Fruit fly (Drosophila melanogaster) whole organism, wandering third instar larva: ENCODE data around the gene Svip.

Experiments
- Abd-B ChIP-seq: fragments of >200 bp; optimal IDR thresholded peaks from 2 replicates; lab custom pipeline; 2017; ENCODE audit warnings: missing biosample characterization, missing genetic modification characterization
- CG32264 ChIP-seq: fragments of 200-800 bp; sonication (Bioruptor generic); optimal IDR thresholded peaks from 2 replicates; lab custom pipeline; 2016; ENCODE audit warnings: missing biosample characterization, missing genetic modification characterization
- CG9705 ChIP-seq: fragments of 200-800 bp; sonication (Bioruptor generic); optimal IDR thresholded peaks from 2 replicates; lab custom pipeline; 2018; ENCODE audit warnings: missing biosample characterization, mild to moderate bottlenecking, missing genetic modification characterization
- CrebA ChIP-seq: fragments of 200-800 bp; sonication (Bioruptor generic); optimal IDR thresholded peaks from 2 replicates; lab custom pipeline; 2016; ENCODE audit warnings: missing biosample characterization, mild to moderate bottlenecking, missing genetic modification characterization, borderline replicate concordance
- Dfd ChIP-seq: fragments of >200 bp; optimal IDR thresholded peaks from 2 replicates; lab custom pipeline; 2017; ENCODE audit warnings: missing biosample characterization, missing genetic modification characterization
- Dif ChIP-seq: fragments of 200-275, 200-300 bp; sonication (Bioruptor generic); optimal IDR thresholded peaks from 2 replicates; lab custom pipeline; 2018; ENCODE audit warnings: missing biosample characterization, missing genetic modification characterization; ENCODE audit not compliant: partially characterized antibody
- GATAd ChIP-seq: sonication (Bioruptor generic); optimal IDR thresholded peaks from 2 replicates; lab custom pipeline; 2016; ENCODE audit warnings: missing biosample characterization, missing genetic modification characterization
- HLH106 ChIP-seq: fragments of 200-800 bp; optimal IDR thresholded peaks from 3 replicates; lab custom pipeline; 2019; ENCODE audit warnings: missing biosample characterization, mild to moderate bottlenecking, missing genetic modification characterization, moderate library complexity
- Hnf4 ChIP-seq: fragments of 200-800 bp; sonication (Bioruptor generic); optimal IDR thresholded peaks from 2 replicates; lab custom pipeline; 2016; ENCODE audit warnings: missing biosample characterization, mild to moderate bottlenecking, missing genetic modification characterization
- Hr78 ChIP-seq: fragments of >200 bp; optimal IDR thresholded peaks from 2 replicates; lab custom pipeline; 2017; ENCODE audit warnings: missing biosample characterization, missing genetic modification characterization
- Hr83 ChIP-seq: fragments of 200-300 bp; sonication (Bioruptor generic); optimal IDR thresholded peaks from 2 replicates; lab custom pipeline; 2016; ENCODE audit warnings: missing biosample characterization, mild to moderate bottlenecking, missing genetic modification characterization, moderate library complexity; ENCODE audit not compliant: poor library complexity, severe bottlenecking
- Jra ChIP-seq: sonication (Bioruptor generic); optimal IDR thresholded peaks from 2 replicates; lab custom pipeline; 2016; ENCODE audit warnings: missing biosample characterization, missing genetic modification characterization
- Mio ChIP-seq: sonication (Bioruptor generic); optimal IDR thresholded peaks from 2 replicates; lab custom pipeline; 2016; ENCODE audit warnings: missing biosample characterization, missing genetic modification characterization
- Myc ChIP-seq: fragments of >200 bp; optimal IDR thresholded peaks from 2 replicates; lab custom pipeline; 2017
- N ChIP-seq: fragments of >200 bp; optimal IDR thresholded peaks from 2 replicates; lab custom pipeline; 2018; ENCODE audit warnings: missing biosample characterization, missing external identifiers, missing genetic modification characterization
- OdsH ChIP-seq: fragments of 200-800 bp; sonication (Bioruptor generic); optimal IDR thresholded peaks from 2 replicates; lab custom pipeline; 2016; ENCODE audit warnings: missing biosample characterization, mild to moderate bottlenecking, missing genetic modification characterization
- Rel ChIP-seq, 2 experiments: fragments of 200-800 bp; sonication (Bioruptor generic) in 1 of 2; optimal IDR thresholded peaks; 2 replicates in 1 of 2; 3 replicates in 1 of 2; lab custom pipeline; 2016 to 2019; ENCODE audit warnings: mild to moderate bottlenecking in 2 of 2, missing biosample characterization in 2 of 2, missing genetic modification characterization in 2 of 2, moderate library complexity in 1 of 2
- Sp1 ChIP-seq: fragments of 200-800 bp; sonication (Bioruptor generic); optimal IDR thresholded peaks from 3 replicates; lab custom pipeline; 2019; ENCODE audit warnings: missing biosample characterization, mild to moderate bottlenecking, missing genetic modification characterization, moderate library complexity
- Vsx2 ChIP-seq: fragments of 200-300, 225-300 bp; sonication (Bioruptor generic); optimal IDR thresholded peaks from 2 replicates; lab custom pipeline; 2018; ENCODE audit warnings: missing biosample characterization, missing genetic modification characterization; ENCODE audit not compliant: partially characterized antibody
- br ChIP-seq: fragments of 200-800 bp; sonication (Bioruptor generic); optimal IDR thresholded peaks from 2 replicates; lab custom pipeline; 2016; ENCODE audit warnings: missing biosample characterization, missing genetic modification characterization
- brk ChIP-seq: fragments of 200-800 bp; sonication (Bioruptor generic); optimal IDR thresholded peaks from 2 replicates; lab custom pipeline; 2016; ENCODE audit warnings: missing biosample characterization, mild to moderate bottlenecking, missing genetic modification characterization
- dl ChIP-seq, 2 experiments: fragments of 175-275, 200-275 bp in 1 of 2; fragments of 200-275 bp in 1 of 2; sonication (Bioruptor generic); optimal IDR thresholded peaks; lab custom pipeline; 2018; ENCODE audit warnings: mild to moderate bottlenecking in 2 of 2, missing biosample characterization in 2 of 2, missing genetic modification characterization in 2 of 2, moderate library complexity in 2 of 2; ENCODE audit not compliant: partially characterized antibody in 2 of 2, insufficient read depth in 1 of 2
- dmrt93B ChIP-seq: fragments of 200-800 bp; sonication (Bioruptor generic); optimal IDR thresholded peaks from 2 replicates; lab custom pipeline; 2018; ENCODE audit warnings: missing biosample characterization, mild to moderate bottlenecking, missing genetic modification characterization
- dsf ChIP-seq: sonication (Bioruptor generic); optimal IDR thresholded peaks from 2 replicates; lab custom pipeline; 2016; ENCODE audit warnings: missing biosample characterization, missing genetic modification characterization, borderline replicate concordance
- ey ChIP-seq: fragments of 200-800 bp; sonication (Bioruptor generic); optimal IDR thresholded peaks from 2 replicates; lab custom pipeline; 2016; ENCODE audit warnings: missing biosample characterization, missing genetic modification characterization
- foxo ChIP-seq, 2 experiments: fragments of 200-800 bp; sonication (Bioruptor generic); optimal IDR thresholded peaks; 2 replicates in 1 of 2; 3 replicates in 1 of 2; lab custom pipeline; 2016 to 2017; ENCODE audit warnings: missing biosample characterization in 2 of 2, missing genetic modification characterization in 2 of 2
- fru ChIP-seq: fragments of 200-800 bp; sonication (Bioruptor generic); optimal IDR thresholded peaks from 3 replicates; lab custom pipeline; 2016; ENCODE audit warnings: missing biosample characterization, mild to moderate bottlenecking, missing genetic modification characterization
- h ChIP-seq: fragments of 200-800 bp; sonication (Bioruptor generic); optimal IDR thresholded peaks from 3 replicates; lab custom pipeline; 2016; ENCODE audit warnings: missing biosample characterization, mild to moderate bottlenecking, missing genetic modification characterization
- jim ChIP-seq: fragments of 175-275, 200-325 bp; sonication (Bioruptor generic); optimal IDR thresholded peaks from 2 replicates; lab custom pipeline; 2016; ENCODE audit warnings: missing biosample characterization, mild to moderate bottlenecking, missing genetic modification characterization
- lola ChIP-seq: fragments of >200 bp; optimal IDR thresholded peaks from 2 replicates; lab custom pipeline; 2017; ENCODE audit warnings: missing biosample characterization, missing genetic modification characterization
- pan ChIP-seq: fragments of >200 bp; optimal IDR thresholded peaks from 2 replicates; lab custom pipeline; 2017
- psq ChIP-seq: fragments of 200-800 bp; sonication (Bioruptor generic); optimal IDR thresholded peaks from 3 replicates; lab custom pipeline; 2017; ENCODE audit warnings: missing biosample characterization, mild to moderate bottlenecking, missing genetic modification characterization, moderate library complexity
- rgr ChIP-seq: fragments of 200-800 bp; sonication (Bioruptor generic); optimal IDR thresholded peaks from 3 replicates; lab custom pipeline; 2016; ENCODE audit warnings: missing biosample characterization, mild to moderate bottlenecking, missing genetic modification characterization
- sage ChIP-seq: fragments of 200-800 bp; sonication (Bioruptor generic); optimal IDR thresholded peaks from 2 replicates; lab custom pipeline; 2016; ENCODE audit warnings: missing biosample characterization, mild to moderate bottlenecking, missing genetic modification characterization
- sv ChIP-seq: fragments of 200-800 bp; sonication (Bioruptor generic); optimal IDR thresholded peaks from 3 replicates; lab custom pipeline; 2016; ENCODE audit warnings: missing biosample characterization, missing genetic modification characterization
- tai ChIP-seq: sonication (Bioruptor generic); optimal IDR thresholded peaks from 2 replicates; lab custom pipeline; 2016; ENCODE audit warnings: missing biosample characterization, missing genetic modification characterization
- usp ChIP-seq: fragments of >200 bp; optimal IDR thresholded peaks from 2 replicates; lab custom pipeline; 2017; ENCODE audit warnings: missing biosample characterization, missing genetic modification characterization
- woc ChIP-seq: sonication (Bioruptor generic); optimal IDR thresholded peaks from 2 replicates; lab custom pipeline; 2016; ENCODE audit warnings: missing biosample characterization, mild to moderate bottlenecking, missing genetic modification characterization

Gene Svip

DNA sequence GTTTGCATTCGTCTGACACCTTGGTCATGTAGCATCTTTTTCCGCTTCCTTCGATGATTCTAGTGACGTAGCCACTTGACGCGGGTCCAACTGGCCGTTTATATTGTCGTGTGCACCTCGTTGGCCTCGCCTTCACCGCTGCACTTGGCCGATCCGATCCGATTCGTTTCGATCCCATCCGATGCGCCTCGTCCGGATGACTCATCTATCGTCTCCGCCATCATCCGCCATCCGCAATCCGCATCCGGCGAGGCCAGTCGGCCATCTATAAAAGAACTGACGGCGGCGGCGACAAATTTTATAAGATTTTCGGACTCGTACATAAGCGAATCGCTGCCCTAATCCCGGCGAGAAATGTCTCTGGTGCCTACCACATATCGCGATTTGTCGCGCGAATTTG is 16.3 kb downstream of the Svip start, which contains the start of gene CG4461:
TSS of gene CG4461 (plus strand) at position 301 of the 400 bp plus-strand sequence.
- no peak for TF ChIP-seq fru
- no peak for TF ChIP-seq GATAd
- TF ChIP-seq Hr83 (GFP tag; lab: Kevin White, UChicago) = no peak
- TF ChIP-seq Rel (GFP tag; optimal IDR thresholded peaks at IDR 0.05; lab: Kevin White, UChicago) = no peak
- no peak for TF ChIP-seq Rel (tag; optimal IDR thresholded peaks at IDR 0.05; lab: Kevin White, UChicago)
- no peak for TF ChIP-seq jim
- TF ChIP-seq Hnf4 = no peak
- TF ChIP-seq foxo (GFP tag; optimal IDR thresholded peaks at IDR 0.05; lab: Kevin White, UChicago) = no peak
- no peak for TF ChIP-seq CG9705 (GFP tag; lab: Kevin White, UChicago)
- TF ChIP-seq lola = no peak
- no peak for TF ChIP-seq sage (GFP tag; lab: Kevin White, UChicago)
- TF ChIP-seq CrebA (GFP tag; lab: Kevin White, UChicago) = no peak
- TF ChIP-seq pan (lab: Kevin White, UChicago) = no peak
- no peak for TF ChIP-seq Hr78 (GFP tag; lab: Kevin White, UChicago)
- TF ChIP-seq Myc = no peak
- no peak for TF ChIP-seq Sp1 (GFP tag; lab: Kevin White, UChicago)
- no peak for TF ChIP-seq OdsH (GFP tag; lab: Kevin White, UChicago)
- no peak for TF ChIP-seq tai (GFP tag; lab: Kevin White, UChicago)
- TF ChIP-seq h (GFP tag; lab: Kevin White, UChicago) = no peak
- TF ChIP-seq psq = no peak
- TF ChIP-seq, all 38 proteins: peak for 0

DNA sequence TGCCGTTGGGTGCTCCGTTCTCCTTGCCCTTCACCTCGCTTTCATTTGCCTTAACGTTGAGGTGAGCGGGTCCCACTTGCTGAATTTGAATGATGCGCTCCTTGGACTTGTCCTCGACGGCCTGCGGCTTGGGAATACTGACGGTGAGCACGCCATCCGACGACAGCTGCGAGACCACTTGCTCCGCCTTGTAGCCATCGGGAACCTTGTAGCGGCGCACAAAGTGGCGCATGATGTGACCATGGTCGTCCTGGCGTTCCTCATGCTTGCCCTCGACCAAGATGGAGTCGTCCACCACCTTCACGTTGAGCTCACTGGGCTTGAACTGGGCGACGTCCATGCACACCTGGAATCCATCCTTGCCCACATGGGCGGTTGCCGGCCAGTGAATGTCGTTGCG is 17.8 kb downstream of the Svip start:
- no peak for TF ChIP-seq Dif (GFP tag; lab: Kevin White, UChicago)
- no peak for TF ChIP-seq OdsH (GFP tag; lab: Kevin White, UChicago)
- no peak for TF ChIP-seq brk (GFP tag; lab: Kevin White, UChicago)
- no peak for TF ChIP-seq dl (GFP tag; optimal IDR thresholded peaks at IDR 0.05; lab: Kevin White, UChicago; ENCODE audit: insufficient read depth in 1 of 2, partially characterized antibody in 2 of 2)
- TF ChIP-seq CG32264 = no peak
- no peak for TF ChIP-seq woc (GFP tag; lab: Kevin White, UChicago)
- no peak for TF ChIP-seq CG9705 (GFP tag; lab: Kevin White, UChicago)
- TF ChIP-seq h (GFP tag; lab: Kevin White, UChicago) = no peak
- no peak for TF ChIP-seq lola
- no peak for TF ChIP-seq tai (GFP tag; lab: Kevin White, UChicago)

DNA sequence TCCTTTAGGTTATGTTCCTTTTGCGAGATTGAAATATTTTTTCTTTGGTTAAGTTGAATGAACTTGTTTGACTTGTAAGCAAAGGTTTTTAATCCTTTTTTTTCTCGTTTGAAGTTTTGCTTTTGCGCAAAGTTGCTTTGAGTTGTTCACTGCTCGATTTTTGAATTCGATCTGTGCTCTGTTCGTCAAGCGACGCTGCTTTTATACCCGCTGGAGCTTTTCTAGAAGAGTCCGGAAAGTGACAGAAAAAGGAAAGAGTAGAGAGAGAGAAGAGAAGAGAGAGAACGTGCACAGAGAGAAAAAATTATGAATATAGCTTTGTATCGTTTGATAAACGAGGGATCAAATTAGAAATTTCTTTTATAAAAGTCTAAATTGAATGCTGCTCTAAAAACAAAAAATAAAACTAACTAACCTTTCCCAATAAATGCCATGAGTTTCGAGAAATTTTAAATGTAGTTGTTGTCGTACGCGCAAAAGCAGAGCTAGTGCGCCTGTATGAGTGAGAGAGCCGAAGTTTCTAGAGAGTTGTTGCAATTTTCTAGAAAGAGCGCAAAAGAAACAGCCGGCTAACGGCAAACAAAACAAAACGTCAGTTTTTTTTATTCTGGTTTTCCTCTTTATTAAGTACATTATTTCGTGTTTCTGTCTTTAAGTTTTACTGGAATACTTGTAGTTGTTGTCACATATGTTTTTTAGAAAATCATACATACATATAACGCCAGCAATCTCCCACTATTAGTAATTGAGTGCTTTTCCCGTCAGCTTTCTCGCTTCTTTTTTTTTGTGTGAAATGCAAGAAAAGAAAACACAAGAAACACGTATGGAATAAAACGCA is 18.6 kb downstream of the Svip start, which contains the start of gene Hsp26:
TSS of gene Hsp26 (minus strand) at position 230 of the 838 bp plus-strand sequence.
- TF ChIP-seq Dif (GFP tag; lab: Kevin White, UChicago) (peak; percentile 66), Hr83 (GFP tag; lab: Kevin White, UChicago) (peak; percentile 6), lola (no peak), Myc (no peak), Hnf4 (peak; percentile 93), Hr78 (GFP tag; lab: Kevin White, UChicago) (no peak), fru (peak; percentile 95), ey (peak; percentile 96), usp (no peak), rgr (peak; percentile 96), pan (lab: Kevin White, UChicago) (no peak), h (GFP tag; lab: Kevin White, UChicago) (peak; percentile 97), Rel (GFP tag; optimal IDR thresholded peaks at IDR 0.05; lab: Kevin White, UChicago) (peak; percentile 0), Rel (tag; optimal IDR thresholded peaks at IDR 0.05; lab: Kevin White, UChicago) (peak; percentile 52), CG9705 (GFP tag; lab: Kevin White, UChicago) (no peak), Vsx2 (GFP tag; lab: Kevin White, UChicago) (peak; percentile 67), woc (GFP tag; lab: Kevin White, UChicago) (peak; percentile 92), CG32264 (peak; percentile 86), Dfd (GFP tag; lab: Kevin White, UChicago) (no peak), Jra (GFP tag; lab: Kevin White, UChicago) (peak; percentile 87), dl (GFP tag; optimal IDR thresholded peaks at IDR 0.05; lab: Kevin White, UChicago; ENCODE audit: insufficient read depth in 1 of 2, partially characterized antibody in 2 of 2) (peak; percentile 23 to 25), GATAd (no peak), br (GFP tag; lab: Kevin White, UChicago) (peak; percentile 95), tai (GFP tag; lab: Kevin White, UChicago) (no peak), Sp1 (GFP tag; lab: Kevin White, UChicago) (peak; percentile 89), psq (peak; percentile 94), sv (GFP tag; lab: Kevin White, UChicago) (peak; percentile 75), brk (GFP tag; lab: Kevin White, UChicago) (peak; percentile 97), HLH106 (tag; lab: Kevin White, UChicago) (peak; percentile 84), CrebA (GFP tag; lab: Kevin White, UChicago) (no peak), N (no peak), Abd-B (GFP tag; lab: Kevin White, UChicago) (no peak), jim (peak; percentile 79), dsf (GFP tag; lab: Kevin White, UChicago) (peak; percentile 59), sage (GFP tag; lab: Kevin White, UChicago) (peak; percentile 89), dmrt93B (GFP tag; lab: Kevin White, UChicago) (peak; percentile 60), foxo (GFP tag; optimal IDR thresholded peaks at IDR 0.05; lab: Kevin White, UChicago) (peak; percentile 52 to 94), Mio (peak; percentile 30), OdsH (GFP tag; lab: Kevin White, UChicago) (peak; percentile 96)
